Fruit fly (Drosophila melanogaster) whole organism, pupa: ENCODE measurements around the gene ebo.

ENCODE experiments used
- CG17806 ChIP-seq: fragments of 200-800 bp; sonication (Bioruptor generic); optimal IDR thresholded peaks from 2 replicates; lab custom pipeline; 2018; ENCODE audit warnings: missing biosample characterization, mild to moderate bottlenecking, missing genetic modification characterization, moderate library complexity
- CG8159 ChIP-seq: fragments of 200-800 bp; sonication (Bioruptor generic); optimal IDR thresholded peaks from 3 replicates; lab custom pipeline; 2018; ENCODE audit warnings: missing biosample characterization, mild to moderate bottlenecking, missing genetic modification characterization, moderate library complexity
- EcR ChIP-seq: fragments of 200-800 bp; sonication (Bioruptor generic); optimal IDR thresholded peaks from 3 replicates; lab custom pipeline; 2019; ENCODE audit warnings: missing biosample characterization, missing genetic modification characterization, mild to moderate bottlenecking, moderate library complexity, missing genetic modification reagents
- Ets98B ChIP-seq: fragments of 200-800 bp; sonication (Bioruptor generic); IDR thresholded peaks from 2 replicates; pipeline ENCODE4 v1.3.6; 2022; ENCODE audit warnings: missing biosample characterization, missing genetic modification characterization

DNA sequence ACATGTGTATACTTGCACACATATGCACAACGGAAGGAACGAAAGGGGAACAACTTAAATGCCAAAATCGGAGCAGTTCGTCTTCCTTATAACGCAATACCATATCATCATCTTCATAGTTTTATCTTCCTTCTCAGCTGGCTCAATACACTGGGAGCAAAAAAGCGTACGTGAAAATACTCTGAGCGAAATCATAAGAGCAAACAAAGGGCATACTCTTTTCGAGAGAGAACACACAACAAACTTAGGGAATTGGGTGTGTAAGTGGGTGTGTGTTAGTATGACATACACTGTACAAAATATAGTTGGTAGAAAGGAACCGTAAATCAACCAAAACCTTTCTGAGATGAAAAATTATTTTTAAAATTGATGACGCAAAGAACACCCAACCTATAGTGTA is 36.1 kb upstream of the ebo start:
- TF ChIP-seq Ets98B (GFP tag; lab: Robert Waterston, UW) = no peak
- no peak for TF ChIP-seq CG17806 (tag; lab: Kevin White, UChicago)
- no peak for TF ChIP-seq CG8159 (tag; lab: Kevin White, UChicago)
- no peak for TF ChIP-seq EcR (GFP tag; lab: Kevin White, UChicago)
